Worm (Caenorhabditis elegans) whole organism, young adult: Measurements from ENCODE around the gene nsph-1.1.

Experiments used
- B0019.2 ChIP-seq: fragments of 200-800 bp; sonication (Bioruptor generic); conservative IDR thresholded peaks from 2 replicates; pipeline ENCODE4 v1.3.6; 2022; ENCODE audit warnings: missing genetic modification reagents, missing genetic modification characterization, missing compliant biosample characterization
- B0035.1 ChIP-seq: sonication (generic microtip); optimal IDR thresholded peaks from 2 replicates; lab custom pipeline; 2016; ENCODE audit warnings: missing genetic modification characterization, mild to moderate bottlenecking, missing compliant biosample characterization, missing genotype, missing genetic modification reagents
- B0336.3 ChIP-seq: fragments of 200-800 bp; sonication (Bioruptor generic); IDR thresholded peaks from 2 replicates; pipeline ENCODE4 v1.3.6; 2022; ENCODE audit warnings: missing genetic modification characterization, missing compliant biosample characterization
- F37B4.10 ChIP-seq: fragments of 200-800 bp; sonication (Bioruptor generic); IDR thresholded peaks from 2 replicates; pipeline ENCODE4 v1.3.6; 2022; ENCODE audit warnings: missing genetic modification characterization, missing compliant biosample characterization
- F39B2.1 ChIP-seq: fragments of 200-800 bp; sonication (Bioruptor generic); IDR thresholded peaks from 2 replicates; pipeline ENCODE4 v1.3.6; 2022; ENCODE audit warnings: missing genetic modification reagents, missing genetic modification characterization, missing compliant biosample characterization
- F52B5.7 ChIP-seq: sonication (generic microtip); optimal IDR thresholded peaks from 2 replicates; lab custom pipeline; 2016; ENCODE audit warnings: mild to moderate bottlenecking, missing genetic modification characterization, missing compliant biosample characterization
- F55B11.4 ChIP-seq: sonication (generic microtip); optimal IDR thresholded peaks from 2 replicates; lab custom pipeline; 2016; ENCODE audit warnings: missing compliant biosample characterization, missing genetic modification characterization, borderline replicate concordance; ENCODE audit not compliant: insufficient read depth
- T26A5.8 ChIP-seq: sonication (generic microtip); optimal IDR thresholded peaks from 2 replicates; lab custom pipeline; 2016; ENCODE audit warnings: missing genetic modification characterization, missing compliant biosample characterization
- ZK185.1 ChIP-seq: sonication (generic microtip); optimal IDR thresholded peaks from 2 replicates; lab custom pipeline; 2016; ENCODE audit warnings: mild to moderate bottlenecking, missing genetic modification characterization, missing compliant biosample characterization; ENCODE audit not compliant: poor library complexity, severe bottlenecking
- ama-1 ChIP-seq, 3 experiments: fragments of 150-350 bp in 1 of 3; sonication (generic microtip) in 2 of 3; optimal IDR thresholded peaks; 2 replicates each; lab custom pipeline; 2014 to 2018; ENCODE audit warnings: missing biosample characterization in 2 of 3, missing genetic modification characterization in 2 of 3, missing genetic modification reagents in 2 of 3
- attf-5 ChIP-seq: fragments of 200-800 bp; sonication (Bioruptor generic); optimal IDR thresholded peaks from 2 replicates; lab custom pipeline; 2018; ENCODE audit warnings: mild to moderate bottlenecking, missing genetic modification characterization, missing compliant biosample characterization
- cebp-2 ChIP-seq: fragments of 200-800 bp; sonication (Bioruptor generic); IDR thresholded peaks from 2 replicates; pipeline ENCODE4 v1.3.6; 2022; ENCODE audit warnings: missing genetic modification characterization, missing compliant biosample characterization
- ceh-79 ChIP-seq: sonication (generic microtip); optimal IDR thresholded peaks from 2 replicates; lab custom pipeline; 2017; ENCODE audit warnings: mild to moderate bottlenecking, missing genetic modification characterization, missing compliant biosample characterization
- ceh-91 ChIP-seq: fragments of 200-800 bp; sonication (Bioruptor generic); IDR thresholded peaks from 2 replicates; pipeline ENCODE4 v1.3.6; 2022; ENCODE audit warnings: missing genetic modification reagents, missing genetic modification characterization, missing compliant biosample characterization
- efl-1 ChIP-seq: fragments of 150-350 bp; optimal IDR thresholded peaks from 2 replicates; lab custom pipeline; 2014; ENCODE audit warnings: missing biosample characterization, missing genetic modification reagents, missing genetic modification characterization
- him-1 ChIP-seq: sonication (generic microtip); optimal IDR thresholded peaks from 2 replicates; lab custom pipeline; 2016; ENCODE audit warnings: missing genotype, missing genetic modification reagents, missing genetic modification characterization, missing compliant biosample characterization
- hlh-12 ChIP-seq: sonication (generic microtip); optimal IDR thresholded peaks from 2 replicates; lab custom pipeline; 2016; ENCODE audit warnings: missing genetic modification characterization, missing compliant biosample characterization
- let-607 ChIP-seq, 2 experiments: fragments of 200-800 bp in 1 of 2; sonication (Bioruptor generic) in 1 of 2; sonication (generic microtip) in 1 of 2; optimal IDR thresholded peaks; 2 replicates each; lab custom pipeline; 2016 to 2018; ENCODE audit warnings: mild to moderate bottlenecking in 2 of 2, missing compliant biosample characterization in 2 of 2, missing genetic modification characterization in 2 of 2, moderate library complexity in 2 of 2, missing genotype in 1 of 2
- lin-26 ChIP-seq: fragments of 200-800 bp; sonication (Bioruptor generic); IDR thresholded peaks from 2 replicates; pipeline ENCODE4 v1.3.6; 2022; ENCODE audit warnings: missing genetic modification reagents, missing genetic modification characterization, missing compliant biosample characterization
- lin-54 ChIP-seq: fragments of 200-800 bp; sonication (Bioruptor generic); optimal IDR thresholded peaks from 2 replicates; lab custom pipeline; 2018; ENCODE audit warnings: mild to moderate bottlenecking, missing genetic modification characterization, missing compliant biosample characterization
- lsy-27 ChIP-seq: sonication (generic microtip); optimal IDR thresholded peaks from 2 replicates; lab custom pipeline; 2017; ENCODE audit warnings: missing genetic modification characterization, mild to moderate bottlenecking, missing compliant biosample characterization, antibody characterized with exemption, missing genotype, borderline replicate concordance; ENCODE audit not compliant: insufficient read depth
- madf-10 ChIP-seq: sonication (generic microtip); optimal IDR thresholded peaks from 2 replicates; lab custom pipeline; 2016; ENCODE audit warnings: mild to moderate bottlenecking, missing genetic modification characterization, missing compliant biosample characterization
- madf-8 ChIP-seq: fragments of 200-800 bp; sonication (Bioruptor generic); conservative IDR thresholded peaks from 2 replicates; pipeline ENCODE4 v1.3.6; 2022; ENCODE audit warnings: missing genetic modification reagents, missing genetic modification characterization, missing compliant biosample characterization
- mcd-1 ChIP-seq: fragments of 200-800 bp; sonication (Bioruptor generic); IDR thresholded peaks from 2 replicates; pipeline ENCODE4 v1.3.6; 2022; ENCODE audit warnings: missing genetic modification reagents, missing genetic modification characterization, missing compliant biosample characterization
- nfyb-1 ChIP-seq: fragments of 200-800 bp; sonication (Bioruptor generic); IDR thresholded peaks from 2 replicates; pipeline ENCODE4 v1.3.6; 2022; ENCODE audit warnings: missing genetic modification reagents, missing genetic modification characterization, missing compliant biosample characterization
- nhr-120 ChIP-seq: fragments of 200-800 bp; sonication (Bioruptor generic); IDR thresholded peaks from 2 replicates; pipeline ENCODE4 v1.3.6; 2022; ENCODE audit warnings: missing genetic modification characterization, missing compliant biosample characterization
- nhr-179 ChIP-seq: sonication (generic microtip); optimal IDR thresholded peaks from 2 replicates; lab custom pipeline; 2016; ENCODE audit warnings: mild to moderate bottlenecking, missing genetic modification characterization, missing compliant biosample characterization
- nhr-80 ChIP-seq: sonication (generic microtip); optimal IDR thresholded peaks from 2 replicates; lab custom pipeline; 2016; ENCODE audit warnings: missing genetic modification characterization, missing compliant biosample characterization
- nhr-90 ChIP-seq: sonication (generic microtip); optimal IDR thresholded peaks from 2 replicates; lab custom pipeline; 2016; ENCODE audit warnings: missing genotype, mild to moderate bottlenecking, missing genetic modification characterization, missing compliant biosample characterization
- repo-1 ChIP-seq: sonication (generic microtip); optimal IDR thresholded peaks from 2 replicates; lab custom pipeline; 2017; ENCODE audit warnings: mild to moderate bottlenecking, missing genetic modification characterization, missing compliant biosample characterization
- rpc-1 ChIP-seq, 2 experiments: fragments of 150-350 bp in 1 of 2; sonication (generic microtip) in 1 of 2; optimal IDR thresholded peaks; 2 replicates each; lab custom pipeline; 2014 to 2018; ENCODE audit warnings: missing biosample characterization in 1 of 2, missing genetic modification characterization in 1 of 2, missing genetic modification reagents in 1 of 2, missing genotype in 1 of 2
- snpc-1.3 ChIP-seq: sonication (generic microtip); optimal IDR thresholded peaks from 2 replicates; lab custom pipeline; 2017; ENCODE audit warnings: missing genetic modification characterization, mild to moderate bottlenecking, missing compliant biosample characterization, antibody characterized with exemption, moderate library complexity, missing genotype, missing genetic modification reagents; ENCODE audit not compliant: insufficient read depth
- unc-130 ChIP-seq: sonication (generic microtip); optimal IDR thresholded peaks from 2 replicates; lab custom pipeline; 2016; ENCODE audit warnings: missing genetic modification reagents, missing genetic modification characterization, missing compliant biosample characterization
- ztf-26 ChIP-seq: sonication (generic microtip); optimal IDR thresholded peaks from 2 replicates; lab custom pipeline; 2017; ENCODE audit warnings: missing genetic modification characterization, missing compliant biosample characterization

The nsph-1.1 gene

ce11 chrII:8806921-8807320 lies 40.3 kb downstream of the nsph-1.1 start, which contains the start of gene pho-13:
Gene pho-13, minus strand, starts transcription at chrII:8807021.
- TF ChIP-seq let-607 (tag; optimal IDR thresholded peaks at IDR 0.05; lab: Kevin White, UChicago) = no peak
- no peak for TF ChIP-seq rpc-1 (optimal IDR thresholded peaks at IDR 0.05; lab: Kevin White, UChicago)
- TF ChIP-seq rpc-1 (tag; optimal IDR thresholded peaks at IDR 0.05; lab: Kevin White, UChicago) = no peak
- TF ChIP-seq nhr-80 (tag; lab: Kevin White, UChicago) = peak; percentile 46
- no peak for TF ChIP-seq attf-5 (GFP tag; lab: Kevin White, UChicago)
- TF ChIP-seq lin-26 (GFP tag; lab: Robert Waterston, UW) = no peak

ce11 chrII:8808482-8808881 lies 41.9 kb downstream of the nsph-1.1 start, which contains the start of gene F07H5.10:
Gene F07H5.10, minus strand, starts transcription at chrII:8808582.
- TF ChIP-seq madf-8 (GFP tag; lab: Robert Waterston, UW) (no peak), B0336.3 (GFP tag; lab: Robert Waterston, UW) (no peak), T26A5.8 (tag; lab: Kevin White, UChicago) (no peak), madf-10 (tag; lab: Kevin White, UChicago) (no peak), nhr-179 (tag; lab: Kevin White, UChicago) (no peak), ceh-91 (no peak), cebp-2 (GFP tag; lab: Robert Waterston, UW) (no peak), lin-54 (GFP tag; lab: Kevin White, UChicago) (no peak), efl-1 (no peak), F39B2.1 (GFP tag; lab: Robert Waterston, UW) (no peak), nhr-90 (tag; lab: Kevin White, UChicago) (no peak), ztf-26 (no peak), mcd-1 (GFP tag; lab: Robert Waterston, UW) (no peak), B0019.2 (GFP tag; lab: Robert Waterston, UW) (no peak), nhr-120 (GFP tag; lab: Robert Waterston, UW) (no peak), F52B5.7 (tag; lab: Kevin White, UChicago) (no peak), nfyb-1 (GFP tag; lab: Robert Waterston, UW) (no peak)

DNA sequence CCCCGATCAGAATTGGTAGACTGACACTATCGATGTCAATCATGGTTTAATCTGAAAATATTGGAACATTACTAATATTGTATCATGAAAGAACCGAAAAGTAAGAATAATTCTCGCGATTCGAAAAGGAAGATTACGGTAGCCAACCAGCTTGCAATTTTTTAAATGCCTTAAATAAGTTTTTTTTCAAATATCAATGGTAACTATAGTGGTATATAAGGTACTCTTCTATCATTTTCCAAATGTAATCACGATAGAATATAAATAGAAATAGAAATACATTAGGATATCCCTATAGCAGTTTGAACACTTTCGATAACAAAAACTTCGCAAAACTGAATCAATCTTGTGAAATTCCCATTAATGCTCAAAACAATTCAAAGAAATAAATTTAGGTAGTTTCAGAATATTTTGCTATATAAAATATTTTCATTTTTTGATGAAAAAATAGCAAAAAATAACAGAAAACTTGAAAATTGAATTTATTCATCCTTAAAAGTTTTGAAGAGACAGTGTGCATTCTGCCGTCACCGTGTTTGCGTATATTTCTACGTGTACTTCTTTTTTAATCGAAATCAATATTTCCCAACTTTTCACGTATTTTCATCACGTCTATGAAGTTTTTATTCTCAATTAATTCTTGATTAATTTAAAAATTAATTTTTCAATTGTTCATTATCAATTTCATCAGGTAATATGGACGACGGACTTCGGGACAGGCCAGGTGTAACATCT lies 44.3 kb downstream of the nsph-1.1 start, which contains the start of the genes F46C5.9 and rer-1:
Gene F46C5.9 (minus strand): TSS at position 51 of the 735 bp plus-strand sequence.
Gene rer-1 (plus strand): TSS at position 692 of the 735 bp plus-strand sequence.
- TF ChIP-seq hlh-12 (tag; lab: Kevin White, UChicago) = no peak
- no peak for TF ChIP-seq F37B4.10 (GFP tag; lab: Robert Waterston, UW)
- no peak for TF ChIP-seq lsy-27
- no peak for TF ChIP-seq repo-1 (tag; lab: Kevin White, UChicago)
- peak; percentile 8 for TF ChIP-seq snpc-1.3 (tag; lab: Kevin White, UChicago)
- TF ChIP-seq ZK185.1 = no peak
- peak; percentile 38 for TF ChIP-seq attf-5 (GFP tag; lab: Kevin White, UChicago)
- no peak for TF ChIP-seq madf-8 (GFP tag; lab: Robert Waterston, UW)
- no peak for TF ChIP-seq him-1 (tag; lab: Kevin White, UChicago)
- peak; percentile 4 to 84 for TF ChIP-seq let-607 (tag; optimal IDR thresholded peaks at IDR 0.05; lab: Kevin White, UChicago)
- TF ChIP-seq unc-130 (GFP tag; lab: Kevin White, UChicago) = no peak
- no peak for TF ChIP-seq F55B11.4 (tag; lab: Kevin White, UChicago)

ce11 chrII:8811825-8812224 lies 45.2 kb downstream of the nsph-1.1 start:
- no peak for TF ChIP-seq ceh-79
- no peak for TF ChIP-seq B0035.1 (tag; lab: Kevin White, UChicago)
- peak; percentile 72 for TF ChIP-seq ama-1 (optimal IDR thresholded peaks at IDR 0.05; lab: Kevin White, UChicago)
- no peak for TF ChIP-seq ama-1 (GFP tag; optimal IDR thresholded peaks at IDR 0.05; lab: Kevin White, UChicago)
